Worm (Caenorhabditis elegans) whole organism, late embryonic: ENCODE results near the gene srv-10.

Experiments used
- C08G9.2 ChIP-seq: sonication (generic microtip); optimal IDR thresholded peaks from 2 replicates; lab custom pipeline; 2016; ENCODE audit warnings: mild to moderate bottlenecking, missing genetic modification characterization, moderate library complexity, missing compliant biosample characterization
- K02D7.2 ChIP-seq: sonication (generic microtip); optimal IDR thresholded peaks from 2 replicates; lab custom pipeline; 2017; ENCODE audit warnings: mild to moderate bottlenecking, missing genetic modification characterization, missing compliant biosample characterization
- K09A11.1 ChIP-seq: sonication (generic microtip); optimal IDR thresholded peaks from 2 replicates; lab custom pipeline; 2017; ENCODE audit warnings: antibody characterized with exemption, mild to moderate bottlenecking, missing genetic modification characterization, missing compliant biosample characterization; ENCODE audit not compliant: insufficient read depth
- T23F11.4 ChIP-seq: fragments of 200-800 bp; sonication (Bioruptor generic); optimal IDR thresholded peaks from 2 replicates; lab custom pipeline; 2018; ENCODE audit warnings: mild to moderate bottlenecking, missing genetic modification characterization, missing compliant biosample characterization
- Y22D7AL.16 ChIP-seq: sonication (generic microtip); optimal IDR thresholded peaks from 2 replicates; lab custom pipeline; 2016; ENCODE audit warnings: missing genetic modification characterization, missing compliant biosample characterization
- ahr-1 ChIP-seq: sonication (generic microtip); optimal IDR thresholded peaks from 2 replicates; lab custom pipeline; 2016; ENCODE audit warnings: missing genetic modification characterization, missing compliant biosample characterization
- ceh-18 ChIP-seq: sonication (generic microtip); optimal IDR thresholded peaks from 2 replicates; lab custom pipeline; 2016; ENCODE audit warnings: missing genetic modification characterization, missing compliant biosample characterization
- ceh-30 ChIP-seq: fragments of 150-350 bp; optimal IDR thresholded peaks from 2 replicates; lab custom pipeline; 2014; ENCODE audit warnings: missing biosample characterization, missing genetic modification characterization
- ceh-31 ChIP-seq: sonication (generic microtip); optimal IDR thresholded peaks from 2 replicates; lab custom pipeline; 2016; ENCODE audit warnings: missing genetic modification characterization, missing compliant biosample characterization
- ceh-48 ChIP-seq: sonication (generic microtip); optimal IDR thresholded peaks from 2 replicates; lab custom pipeline; 2016; ENCODE audit warnings: missing genetic modification characterization, inconsistent platforms, missing compliant biosample characterization
- ceh-6 ChIP-seq: fragments of 200-800 bp; sonication (Bioruptor generic); optimal IDR thresholded peaks from 2 replicates; lab custom pipeline; 2018; ENCODE audit warnings: mild to moderate bottlenecking, missing genetic modification characterization, missing compliant biosample characterization
- che-1 ChIP-seq: sonication (generic microtip); optimal IDR thresholded peaks from 2 replicates; lab custom pipeline; 2016; ENCODE audit warnings: mild to moderate bottlenecking, missing genetic modification characterization, missing compliant biosample characterization
- dmd-4 ChIP-seq: sonication (generic microtip); optimal IDR thresholded peaks from 2 replicates; lab custom pipeline; 2016; ENCODE audit warnings: borderline replicate concordance, missing genetic modification characterization, missing compliant biosample characterization
- elt-2 ChIP-seq: sonication (generic microtip); optimal IDR thresholded peaks from 2 replicates; lab custom pipeline; 2016; ENCODE audit warnings: missing genetic modification reagents, missing genetic modification characterization, missing compliant biosample characterization
- fkh-10 ChIP-seq: fragments of 150-350 bp; optimal IDR thresholded peaks from 2 replicates; lab custom pipeline; 2014; ENCODE audit warnings: missing biosample characterization, missing genetic modification reagents, missing genetic modification characterization
- gmeb-2 ChIP-seq: sonication (generic microtip); optimal IDR thresholded peaks from 2 replicates; lab custom pipeline; 2016; ENCODE audit warnings: missing genetic modification characterization, inconsistent platforms, missing compliant biosample characterization
- lin-11 ChIP-seq: fragments of 200-800 bp; sonication (Bioruptor generic); optimal IDR thresholded peaks from 2 replicates; lab custom pipeline; 2018; ENCODE audit warnings: mild to moderate bottlenecking, missing genetic modification characterization, missing compliant biosample characterization
- madf-2 ChIP-seq: sonication (generic microtip); optimal IDR thresholded peaks from 2 replicates; lab custom pipeline; 2017; ENCODE audit warnings: missing genetic modification characterization, missing compliant biosample characterization
- mec-3 ChIP-seq: sonication (generic microtip); optimal IDR thresholded peaks from 2 replicates; lab custom pipeline; 2016; ENCODE audit warnings: borderline replicate concordance, missing genetic modification characterization, missing compliant biosample characterization
- nfya-1 ChIP-seq: sonication (generic microtip); optimal IDR thresholded peaks from 2 replicates; lab custom pipeline; 2017; ENCODE audit warnings: missing genetic modification characterization, mild to moderate bottlenecking, missing compliant biosample characterization, antibody characterized with exemption, moderate library complexity
- nhr-232 ChIP-seq: sonication (generic microtip); optimal IDR thresholded peaks from 2 replicates; lab custom pipeline; 2016; ENCODE audit warnings: missing genetic modification characterization, missing compliant biosample characterization
- odd-2 ChIP-seq: sonication (generic microtip); optimal IDR thresholded peaks from 2 replicates; lab custom pipeline; 2017; ENCODE audit warnings: antibody characterized with exemption, mild to moderate bottlenecking, missing genetic modification characterization, missing compliant biosample characterization
- pat-9 ChIP-seq: fragments of 200-800 bp; sonication (Bioruptor generic); optimal IDR thresholded peaks from 2 replicates; lab custom pipeline; 2018; ENCODE audit warnings: mild to moderate bottlenecking, missing genetic modification characterization, moderate library complexity, missing compliant biosample characterization
- pha-4 ChIP-seq: fragments of 150-350 bp; optimal IDR thresholded peaks from 2 replicates; lab custom pipeline; 2018; ENCODE audit warnings: missing biosample characterization, missing genetic modification reagents, missing genetic modification characterization
- pqm-1 ChIP-seq: sonication (generic microtip); optimal IDR thresholded peaks from 2 replicates; lab custom pipeline; 2016; ENCODE audit warnings: missing genetic modification characterization, missing compliant biosample characterization
- pros-1 ChIP-seq: fragments of 150-350 bp; optimal IDR thresholded peaks from 2 replicates; lab custom pipeline; 2014; ENCODE audit warnings: missing biosample characterization, missing genetic modification reagents, missing genetic modification characterization
- sdc-2 ChIP-seq: sonication (generic microtip); optimal IDR thresholded peaks from 2 replicates; lab custom pipeline; 2016; ENCODE audit warnings: missing genotype, missing genetic modification characterization, missing compliant biosample characterization
- syd-9 ChIP-seq: sonication (generic microtip); optimal IDR thresholded peaks from 2 replicates; lab custom pipeline; 2016; ENCODE audit warnings: mild to moderate bottlenecking, missing genetic modification characterization, moderate library complexity, missing compliant biosample characterization
- tbx-7 ChIP-seq: sonication (generic microtip); optimal IDR thresholded peaks from 2 replicates; lab custom pipeline; 2016; ENCODE audit warnings: missing genotype, missing genetic modification characterization, missing compliant biosample characterization
- ztf-16 ChIP-seq: sonication (generic microtip); optimal IDR thresholded peaks from 2 replicates; lab custom pipeline; 2017; ENCODE audit warnings: missing genetic modification characterization, missing compliant biosample characterization

srv-10 gene

ce11 chrV:13416076-13416475 is 7.6 kb upstream of the srv-10 start:
- TF ChIP-seq ceh-48 (tag; lab: Kevin White, UChicago) (no peak), ceh-18 (no peak), ztf-16 (tag; lab: Kevin White, UChicago) (no peak), ceh-6 (GFP tag; lab: Kevin White, UChicago) (no peak), pat-9 (tag; lab: Kevin White, UChicago) (no peak), nhr-232 (tag; lab: Kevin White, UChicago) (no peak), nfya-1 (tag; lab: Kevin White, UChicago) (no peak), pha-4 (tag; lab: Kevin White, UChicago) (no peak)
- TF ChIP-seq, all 69 proteins: peak for 0

- TF ChIP-seq fkh-10 (GFP tag; lab: Kevin White, UChicago): no peak
- TF ChIP-seq syd-9 (tag; lab: Kevin White, UChicago): no peak
- no peak for TF ChIP-seq C08G9.2 (tag; lab: Kevin White, UChicago)
- no peak for TF ChIP-seq ceh-18
- TF ChIP-seq, all 69 proteins: peak for 0
Observed at ce11 chrV:13417513-13417912, 6.2 kb upstream of the srv-10 start, which contains the start of gene F53F1.6. TSS of gene F53F1.6 (minus strand) at chrV:13417613.

- TF ChIP-seq Y22D7AL.16 (no peak), ceh-31 (tag; lab: Kevin White, UChicago) (no peak), pqm-1 (tag; lab: Kevin White, UChicago) (no peak), K02D7.2 (tag; lab: Kevin White, UChicago) (no peak), ahr-1 (tag; lab: Kevin White, UChicago) (no peak), odd-2 (tag; lab: Kevin White, UChicago) (no peak), K09A11.1 (tag; lab: Kevin White, UChicago) (no peak), T23F11.4 (GFP tag; lab: Kevin White, UChicago) (no peak), lin-11 (tag; lab: Kevin White, UChicago) (no peak), tbx-7 (tag; lab: Kevin White, UChicago) (no peak), ceh-6 (GFP tag; lab: Kevin White, UChicago) (no peak)
Observed at ce11 chrV:13420640-13421039, 3.1 kb upstream of the srv-10 start, which contains the start of gene srv-8. TSS of gene srv-8 (minus strand) at chrV:13420740.

- TF ChIP-seq pat-9 (tag; lab: Kevin White, UChicago) (no peak), sdc-2 (no peak)
Observed at ce11 chrV:13421697-13422096, 2.0 kb upstream of the srv-10 start.

- TF ChIP-seq elt-2 (tag; lab: Kevin White, UChicago) (no peak), pros-1 (tag; lab: Kevin White, UChicago) (no peak), ceh-30 (no peak), dmd-4 (tag; lab: Kevin White, UChicago) (no peak), mec-3 (tag; lab: Kevin White, UChicago) (no peak), che-1 (no peak), madf-2 (tag; lab: Kevin White, UChicago) (no peak), gmeb-2 (tag; lab: Kevin White, UChicago) (no peak)
Observed at ce11 chrV:13423045-13423444, 663 bp upstream of the srv-10 start, which contains the start of gene srv-9. TSS of gene srv-9 (minus strand) at chrV:13423145.

- TF ChIP-seq gmeb-2 (tag; lab: Kevin White, UChicago): no peak
- no peak for TF ChIP-seq pha-4 (tag; lab: Kevin White, UChicago)
Observed at ce11 chrV:13426764-13427163, 3.1 kb downstream of the srv-10 start, which contains the start of gene srd-18. TSS of gene srd-18 (minus strand) at chrV:13426864.
